Fruit fly (Drosophila melanogaster) whole organism, prepupa: ENCODE data around the gene CG32201.
A peak's percentile ranks its signal among the peaks of the same experiment; 100 is the strongest.

Experiments
- CG34406 ChIP-seq: fragments of 200-800 bp; sonication (Bioruptor generic); optimal IDR thresholded peaks from 3 replicates; lab custom pipeline; 2016; ENCODE audit warnings: missing biosample characterization, missing genetic modification characterization
- Eip78C ChIP-seq: fragments of 200-800 bp; sonication (Bioruptor generic); peaks from one replicate; lab custom pipeline; 2016; ENCODE audit warnings: missing biosample characterization, missing genetic modification characterization
- OdsH ChIP-seq: fragments of 200-800 bp; sonication (Bioruptor generic); optimal IDR thresholded peaks from 3 replicates; lab custom pipeline; 2016; ENCODE audit warnings: missing biosample characterization, missing genetic modification characterization
- acj6 ChIP-seq: fragments of 200-800 bp; sonication (Bioruptor generic); optimal IDR thresholded peaks from 3 replicates; lab custom pipeline; 2016; ENCODE audit warnings: missing biosample characterization, missing genetic modification characterization
- fkh ChIP-seq: fragments of 200-800 bp; sonication (Bioruptor generic); optimal IDR thresholded peaks from 3 replicates; lab custom pipeline; 2017; ENCODE audit warnings: missing biosample characterization, mild to moderate bottlenecking, missing genetic modification characterization, moderate library complexity

The CG32201 gene

DNA sequence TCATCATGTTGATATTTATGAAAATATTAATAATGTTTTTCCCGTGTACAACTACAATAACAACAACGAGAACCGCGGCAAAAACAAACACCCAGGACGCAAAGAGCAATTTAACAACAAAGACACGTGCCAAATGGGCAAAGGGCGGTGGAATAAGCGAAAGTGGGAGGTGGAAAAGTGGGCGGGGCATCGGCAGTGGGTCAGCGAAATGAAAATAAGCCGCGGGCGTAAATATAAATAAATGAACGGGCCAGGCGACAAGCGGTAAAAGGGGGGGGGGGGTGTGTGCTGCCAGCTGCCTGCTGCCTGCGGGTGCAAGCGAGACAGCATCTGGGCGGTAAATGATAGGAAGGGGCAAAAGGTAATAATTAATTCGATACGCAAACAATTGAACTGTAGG is 44.3 kb downstream of the CG32201 start:
- TF ChIP-seq CG34406 (GFP tag; lab: Kevin White, UChicago) (no peak), acj6 (no peak), Eip78C (GFP tag; lab: Kevin White, UChicago) (peak; percentile 30), OdsH (GFP tag; lab: Kevin White, UChicago) (no peak), fkh (GFP tag; lab: Kevin White, UChicago) (peak; percentile 10)
